Worm (Caenorhabditis elegans) whole organism, midembryonic: ENCODE data around the gene sri-9.

Experiments used
- T22C8.4 ChIP-seq: fragments of 200-800 bp; sonication (Bioruptor generic); IDR thresholded peaks from 2 replicates; pipeline ENCODE4 v1.3.6; 2022; ENCODE audit warnings: missing genetic modification characterization, missing compliant biosample characterization
- cog-1 ChIP-seq: sonication (generic microtip); optimal IDR thresholded peaks from 2 replicates; lab custom pipeline; 2016; ENCODE audit warnings: missing genetic modification characterization, missing compliant biosample characterization
- flt-1 ChIP-seq: fragments of 200-800 bp; sonication (Bioruptor generic); IDR thresholded peaks from 2 replicates; pipeline ENCODE4 v1.3.6; 2022; ENCODE audit warnings: missing genetic modification characterization, missing compliant biosample characterization
- klf-2 ChIP-seq: fragments of 200-800 bp; sonication (Bioruptor generic); conservative IDR thresholded peaks from 2 replicates; pipeline ENCODE4 v1.3.6; 2022; ENCODE audit warnings: missing genetic modification reagents, missing genetic modification characterization, missing compliant biosample characterization
- med-1 ChIP-seq: sonication (generic microtip); optimal IDR thresholded peaks from 2 replicates; lab custom pipeline; 2017; ENCODE audit warnings: missing genetic modification characterization, mild to moderate bottlenecking, missing compliant biosample characterization, antibody characterized with exemption, missing genetic modification reagents; ENCODE audit not compliant: insufficient read depth
- ref-1 ChIP-seq: fragments of 200-800 bp; sonication (Bioruptor generic); conservative IDR thresholded peaks from 2 replicates; pipeline ENCODE4 v1.3.6; 2022; ENCODE audit warnings: missing genetic modification reagents, missing genetic modification characterization, missing compliant biosample characterization
- tab-1 ChIP-seq: fragments of 200-800 bp; sonication (Bioruptor generic); IDR thresholded peaks from 2 replicates; pipeline ENCODE4 v1.3.6; 2022; ENCODE audit warnings: missing genetic modification characterization, missing compliant biosample characterization
- ztf-23 ChIP-seq: fragments of 200-800 bp; sonication (Bioruptor generic); IDR thresholded peaks from 2 replicates; pipeline ENCODE4 v1.3.6; 2022; ENCODE audit warnings: missing genetic modification reagents, missing genetic modification characterization, missing compliant biosample characterization
- ztf-29 ChIP-seq: fragments of 200-800 bp; sonication (Bioruptor generic); IDR thresholded peaks from 2 replicates; pipeline ENCODE4 v1.3.6; 2022; ENCODE audit warnings: missing genetic modification reagents, missing genetic modification characterization, missing compliant biosample characterization

sri-9 gene

DNA sequence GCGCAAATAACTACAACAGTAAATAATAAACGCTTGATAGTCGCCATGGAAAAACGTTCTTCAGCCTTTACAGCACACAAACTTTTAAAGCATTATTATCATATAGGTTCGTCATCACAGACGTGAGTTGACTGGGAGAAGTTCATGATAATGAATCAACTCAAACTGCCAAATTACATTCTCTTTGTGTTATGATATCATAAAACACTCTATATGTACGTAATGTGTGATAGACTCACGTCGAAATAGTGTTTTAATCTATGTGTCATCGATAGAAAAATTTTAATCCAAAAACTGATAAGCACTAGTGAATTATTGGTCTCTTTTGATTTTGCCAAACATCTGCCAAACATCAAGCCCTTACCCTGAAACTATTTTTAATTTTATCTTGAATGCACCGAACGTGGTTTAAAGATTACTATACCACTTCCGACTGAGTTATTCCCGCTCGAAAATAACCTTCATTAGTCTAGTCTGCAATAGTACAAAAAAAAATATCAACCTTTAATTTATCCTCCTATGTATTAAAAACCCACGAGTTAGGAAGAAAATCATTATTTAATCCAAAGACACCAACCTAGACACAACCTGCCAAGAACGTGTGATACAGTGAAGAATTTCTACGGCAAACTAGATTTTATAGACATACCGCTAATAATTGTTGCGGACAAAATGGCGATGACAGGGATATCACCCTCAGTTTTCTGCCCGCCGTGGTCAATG, 8.2 kb downstream of the sri-9 start, which contains the start of the genes clc-12 and clec-240:
clc-12 (minus strand) TSS at position 47 of the 723 bp plus-strand sequence.
clec-240 (plus strand) TSS at position 673 of the 723 bp plus-strand sequence.
- TF ChIP-seq ref-1 (GFP tag; lab: Robert Waterston, UW) (no peak), cog-1 (tag; lab: Kevin White, UChicago) (no peak), med-1 (GFP tag; lab: Kevin White, UChicago) (no peak)

DNA sequence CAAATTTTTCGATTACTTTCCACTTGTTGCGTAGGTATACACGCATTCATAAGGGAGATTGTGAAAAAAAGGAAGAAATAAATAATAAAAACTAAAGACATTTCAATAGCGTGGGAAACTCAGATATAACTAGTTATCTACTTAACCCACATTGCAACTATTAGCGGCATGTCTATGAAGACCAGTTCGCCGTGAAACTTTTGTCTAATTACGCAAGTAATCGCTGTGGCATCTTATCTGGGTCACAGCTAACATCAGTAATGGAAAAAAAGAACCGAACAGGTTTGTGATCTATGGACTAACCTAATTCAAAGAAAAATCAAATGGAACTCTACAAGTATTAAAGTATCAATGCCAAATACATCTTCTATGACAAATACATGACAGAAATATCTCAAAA, 12.0 kb downstream of the sri-9 start, which contains the start of gene clec-241:
clec-241 (minus strand) TSS at position 101 of the 400 bp plus-strand sequence.
- TF ChIP-seq ztf-23 (no peak), ztf-29 (no peak), T22C8.4 (GFP tag; lab: Robert Waterston, UW) (no peak), med-1 (GFP tag; lab: Kevin White, UChicago) (no peak), cog-1 (tag; lab: Kevin White, UChicago) (no peak), flt-1 (GFP tag; lab: Robert Waterston, UW) (no peak), klf-2 (no peak), ref-1 (GFP tag; lab: Robert Waterston, UW) (no peak), tab-1 (GFP tag; lab: Robert Waterston, UW) (no peak)

DNA sequence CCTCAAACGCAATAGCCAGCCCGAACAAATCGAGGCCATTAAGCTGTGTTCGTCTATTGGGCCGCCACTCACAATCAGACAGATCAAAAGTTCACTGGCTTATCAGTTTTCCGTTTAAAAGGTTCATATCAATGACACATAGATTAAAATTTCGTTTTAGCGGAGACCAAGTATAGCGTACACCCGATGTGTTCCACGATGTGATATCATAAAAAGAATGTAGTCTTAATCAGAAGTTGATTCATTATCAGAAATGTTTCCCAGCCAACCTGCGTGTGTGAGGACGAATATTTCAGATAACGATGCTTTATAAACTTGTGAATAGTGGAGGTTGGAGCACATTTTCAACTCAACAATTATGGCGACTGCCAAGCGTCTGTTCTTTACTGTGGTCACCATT, 12.8 kb downstream of the sri-9 start, which contains the start of gene clc-13:
clc-13 (plus strand) TSS at position 359 of the 400 bp plus-strand sequence.
- TF ChIP-seq ztf-29, result no peak
- no peak for TF ChIP-seq ztf-23
- no peak for TF ChIP-seq tab-1 (GFP tag; lab: Robert Waterston, UW)
- no peak for TF ChIP-seq T22C8.4 (GFP tag; lab: Robert Waterston, UW)
- TF ChIP-seq ref-1 (GFP tag; lab: Robert Waterston, UW), result no peak
- TF ChIP-seq med-1 (GFP tag; lab: Kevin White, UChicago), result no peak
- TF ChIP-seq klf-2, result no peak
- TF ChIP-seq cog-1 (tag; lab: Kevin White, UChicago), result no peak

DNA sequence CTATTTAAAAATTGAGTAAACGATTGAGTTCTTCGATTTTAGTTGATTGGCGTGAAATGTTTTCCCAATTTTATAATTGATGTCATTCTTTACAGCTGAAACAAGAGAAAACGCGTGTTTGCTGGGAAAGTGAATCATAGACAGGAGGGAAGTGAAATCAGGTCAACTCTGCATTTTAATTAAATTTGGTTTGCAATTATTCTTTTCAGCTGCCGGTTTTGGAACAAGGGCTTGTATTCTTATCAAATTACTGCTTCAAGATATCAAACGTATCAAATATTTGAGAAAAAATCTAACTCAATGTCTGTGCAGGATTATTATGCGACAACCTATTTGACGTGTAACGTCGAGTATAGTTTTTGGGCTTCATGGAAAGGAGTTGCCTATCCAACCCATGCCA, 15.5 kb downstream of the sri-9 start, which contains the start of gene srh-97:
srh-97 (plus strand) TSS at position 301 of the 400 bp plus-strand sequence.
- TF ChIP-seq cog-1 (tag; lab: Kevin White, UChicago) (no peak), klf-2 (no peak), flt-1 (GFP tag; lab: Robert Waterston, UW) (no peak), tab-1 (GFP tag; lab: Robert Waterston, UW) (no peak), T22C8.4 (GFP tag; lab: Robert Waterston, UW) (no peak), ztf-23 (no peak), med-1 (GFP tag; lab: Kevin White, UChicago) (no peak), ref-1 (GFP tag; lab: Robert Waterston, UW) (no peak), ztf-29 (no peak)

DNA sequence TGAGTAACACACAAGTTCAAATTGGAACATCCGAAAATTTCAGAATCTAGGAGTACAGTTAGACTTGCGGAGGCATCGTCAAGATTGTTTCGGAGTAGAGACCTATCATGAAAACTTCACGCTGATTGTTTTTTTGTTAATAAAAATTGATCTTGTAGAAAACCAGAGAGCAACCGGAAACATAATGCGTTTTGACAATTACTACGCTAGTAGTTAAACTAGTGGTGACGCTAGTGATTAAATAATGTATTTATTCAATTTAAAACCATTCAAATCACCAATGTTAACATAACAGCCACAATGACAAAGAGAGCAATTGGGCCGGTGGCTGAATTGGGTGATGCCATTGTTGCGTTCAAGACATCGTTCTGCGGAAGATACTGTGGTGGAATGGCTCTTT, 18.4 kb downstream of the sri-9 start, which contains the start of gene F49H6.17:
F49H6.17 (plus strand) TSS at position 301 of the 400 bp plus-strand sequence.
- TF ChIP-seq med-1 (GFP tag; lab: Kevin White, UChicago), result no peak
- TF ChIP-seq ztf-23, result no peak
- TF ChIP-seq tab-1 (GFP tag; lab: Robert Waterston, UW), result no peak
- no peak for TF ChIP-seq T22C8.4 (GFP tag; lab: Robert Waterston, UW)
- no peak for TF ChIP-seq flt-1 (GFP tag; lab: Robert Waterston, UW)
- no peak for TF ChIP-seq ref-1 (GFP tag; lab: Robert Waterston, UW)
- TF ChIP-seq cog-1 (tag; lab: Kevin White, UChicago), result no peak
- no peak for TF ChIP-seq klf-2
- TF ChIP-seq ztf-29, result no peak

DNA sequence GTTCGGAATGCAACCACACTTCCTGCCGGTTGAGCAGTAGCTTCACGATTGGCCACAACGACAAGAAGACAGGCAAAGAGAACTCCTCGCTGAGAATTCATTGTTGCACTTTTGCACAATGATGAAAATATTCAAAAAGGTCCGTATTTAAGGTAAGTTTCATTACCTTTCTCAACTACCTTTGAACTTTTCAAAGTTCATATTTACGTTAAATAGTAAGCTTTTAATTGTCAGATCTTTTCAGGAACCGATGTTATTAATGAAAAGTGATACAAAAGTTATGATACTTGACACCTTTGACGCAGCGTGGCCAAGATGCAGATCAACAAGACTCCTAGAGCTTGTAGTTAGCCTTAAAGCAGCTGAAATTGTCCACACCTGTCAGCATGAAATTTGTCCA, 20.1 kb downstream of the sri-9 start, which contains the start of gene F49H6.12:
F49H6.12 (minus strand) TSS at position 101 of the 400 bp plus-strand sequence.
- TF ChIP-seq med-1 (GFP tag; lab: Kevin White, UChicago) (no peak), ztf-23 (no peak), tab-1 (GFP tag; lab: Robert Waterston, UW) (no peak), klf-2 (no peak), T22C8.4 (GFP tag; lab: Robert Waterston, UW) (no peak), cog-1 (tag; lab: Kevin White, UChicago) (no peak), flt-1 (GFP tag; lab: Robert Waterston, UW) (no peak), ztf-29 (no peak), ref-1 (GFP tag; lab: Robert Waterston, UW) (no peak)

DNA sequence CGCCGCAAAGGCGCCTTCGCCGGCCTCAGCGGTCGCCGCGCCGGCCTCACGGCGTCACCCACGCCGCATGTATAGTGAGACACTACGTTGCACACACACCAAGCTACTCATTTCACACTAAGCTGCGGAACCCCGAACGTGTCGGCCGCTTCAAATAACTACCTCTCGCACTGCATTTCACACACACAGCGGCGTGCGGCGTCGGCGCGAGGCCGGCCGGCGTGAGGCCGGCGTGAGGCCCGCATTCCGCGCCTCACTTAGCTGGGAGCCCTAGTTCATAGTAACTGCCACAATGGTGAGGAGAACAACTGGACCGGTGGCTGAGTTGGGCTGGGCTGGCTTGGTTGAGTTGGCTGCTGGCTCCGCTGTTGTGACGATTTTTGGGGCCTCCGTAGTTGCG, 20.8 kb downstream of the sri-9 start:
- 0 out of 2 replicates have a peak, but pooled peaks have one; percentile 25 for TF ChIP-seq tab-1 (GFP tag; lab: Robert Waterston, UW)

DNA sequence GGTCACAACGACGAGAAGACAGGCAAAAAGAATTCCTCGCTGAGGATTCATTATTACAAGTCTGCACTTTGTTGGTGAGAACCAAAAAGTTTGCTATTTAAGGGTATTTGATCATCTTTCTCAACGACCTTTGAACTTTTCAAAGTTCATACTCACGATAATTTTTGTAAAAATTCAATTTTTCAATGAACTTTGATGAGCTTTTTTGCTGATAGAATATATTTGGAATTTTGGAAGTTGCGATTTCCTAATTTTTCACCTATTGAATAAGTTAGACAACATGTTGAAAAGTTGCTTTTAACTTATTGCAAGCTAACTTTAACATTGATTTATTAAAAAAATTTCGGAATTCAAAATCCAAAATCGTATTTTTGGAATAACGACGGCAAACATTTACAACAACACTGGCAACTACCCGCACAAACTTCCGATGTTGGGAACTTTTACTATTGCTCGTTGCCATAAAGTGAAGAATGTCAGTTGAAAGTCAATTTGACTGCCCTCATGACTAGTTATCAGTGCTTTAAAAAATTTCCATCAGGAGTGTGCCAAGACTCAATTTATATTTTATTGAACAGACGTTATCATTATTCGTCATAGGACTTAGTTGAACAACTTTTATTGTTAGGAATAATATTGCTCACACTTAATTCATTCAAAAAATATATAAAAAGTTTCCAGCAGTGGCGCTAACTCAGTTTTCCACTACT, 21.5 kb downstream of the sri-9 start, which contains the start of the genes F49H6.8 and F49H6.5:
F49H6.8 (minus strand) TSS at position 51 of the 710 bp plus-strand sequence.
F49H6.5 (plus strand) TSS at position 629 of the 710 bp plus-strand sequence.
- TF ChIP-seq ref-1 (GFP tag; lab: Robert Waterston, UW), result no peak
- no peak for TF ChIP-seq T22C8.4 (GFP tag; lab: Robert Waterston, UW)
- no peak for TF ChIP-seq ztf-23
- TF ChIP-seq flt-1 (GFP tag; lab: Robert Waterston, UW), result no peak
- no peak for TF ChIP-seq tab-1 (GFP tag; lab: Robert Waterston, UW)
- no peak for TF ChIP-seq cog-1 (tag; lab: Kevin White, UChicago)
- no peak for TF ChIP-seq med-1 (GFP tag; lab: Kevin White, UChicago)
- no peak for TF ChIP-seq ztf-29
- TF ChIP-seq klf-2, result no peak

DNA sequence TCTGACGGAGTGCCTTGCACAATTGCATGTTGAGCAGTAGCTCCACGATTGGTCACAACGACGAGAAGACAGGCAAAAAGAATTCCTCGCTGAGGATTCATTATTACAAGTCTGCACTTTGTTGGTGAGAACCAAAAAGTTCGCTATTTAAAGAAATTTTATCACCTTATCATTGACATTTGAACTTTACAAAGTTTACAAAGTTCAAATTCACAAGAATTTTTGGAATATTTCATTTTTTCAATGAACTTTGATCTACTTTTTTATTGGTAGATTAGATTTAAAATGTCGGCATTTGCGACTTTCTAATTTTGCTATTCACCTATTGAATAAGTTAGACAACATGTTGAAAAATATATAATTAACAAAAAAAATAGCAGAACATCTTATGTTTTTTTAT, 25.0 kb downstream of the sri-9 start, which contains the start of gene F49H6.15:
F49H6.15 (minus strand) TSS at position 101 of the 400 bp plus-strand sequence.
- TF ChIP-seq ref-1 (GFP tag; lab: Robert Waterston, UW), result no peak
- no peak for TF ChIP-seq cog-1 (tag; lab: Kevin White, UChicago)
- TF ChIP-seq ztf-23, result no peak
- no peak for TF ChIP-seq T22C8.4 (GFP tag; lab: Robert Waterston, UW)
- TF ChIP-seq med-1 (GFP tag; lab: Kevin White, UChicago), result no peak
- no peak for TF ChIP-seq flt-1 (GFP tag; lab: Robert Waterston, UW)
- no peak for TF ChIP-seq tab-1 (GFP tag; lab: Robert Waterston, UW)
- TF ChIP-seq klf-2, result no peak
- TF ChIP-seq ztf-29, result no peak
